Worm (Caenorhabditis elegans): Measurements from ENCODE around the gene ZK856.7.
A peak's percentile ranks its signal among the peaks of the same experiment; 100 is the strongest.

ce11 chrV:10174632-10175075 lies 27.2 kb upstream of the ZK856.7 start:
- TF ChIP-seq ztf-28 (GFP tag; IDR thresholded peaks at IDR 0.05), result no peak
- TF ChIP-seq snpc-4 (GFP tag; optimal IDR thresholded peaks at IDR 0.05), result no peak
- peak in 1 of 4 experiments; percentile 5 for TF ChIP-seq snpc-4 (tag; optimal IDR thresholded peaks at IDR 0.05)
- TF ChIP-seq ztf-22 (GFP tag; optimal IDR thresholded peaks at IDR 0.05), result no peak
- no peak for TF ChIP-seq B0019.2 (GFP tag; conservative IDR thresholded peaks at IDR 0.05)
- no peak for TF ChIP-seq F10E7.11 (tag; optimal IDR thresholded peaks at IDR 0.05)
- TF ChIP-seq ccch-3 (GFP tag; optimal IDR thresholded peaks at IDR 0.05), result no peak
- TF ChIP-seq nhr-90 (tag; optimal IDR thresholded peaks at IDR 0.05), result no peak
- no peak for TF ChIP-seq F33H1.4 (GFP tag; IDR thresholded peaks at IDR 0.05)
- no peak for TF ChIP-seq ama-1 (optimal IDR thresholded peaks at IDR 0.05)
- no peak for TF ChIP-seq ama-1 (GFP tag; optimal IDR thresholded peaks at IDR 0.05)
